Fruit fly (Drosophila melanogaster) whole organism, embryonic: ENCODE measurements around the gene cue.
A peak's percentile ranks its signal among the peaks of the same experiment; 100 is the strongest.

Experiments used
- Asciz ChIP-seq: fragments of 200-800 bp; sonication (Bioruptor generic); optimal IDR thresholded peaks from 2 replicates; lab custom pipeline; 2017; ENCODE audit warnings: missing biosample characterization, mild to moderate bottlenecking, missing genetic modification characterization, missing genetic modification reagents
- Awh ChIP-seq: fragments of 200-800 bp; sonication (Bioruptor generic); IDR thresholded peaks from 2 replicates; pipeline ENCODE4, ENCODE4 v1.3.6; 2022; ENCODE audit warnings: missing biosample characterization, missing genetic modification characterization
- Bteb2 ChIP-seq: fragments of 200-800 bp; sonication (Bioruptor generic); optimal IDR thresholded peaks from 2 replicates; lab custom pipeline; 2016; ENCODE audit warnings: missing biosample characterization, missing genetic modification characterization
- CG1024 ChIP-seq: fragments of 200-800 bp; sonication (Bioruptor generic); IDR thresholded peaks from 2 replicates; pipeline ENCODE4 v1.3.6; 2022; ENCODE audit warnings: missing biosample characterization, missing genetic modification characterization
- CG10979 ChIP-seq: fragments of 200-800 bp; sonication (Bioruptor generic); optimal IDR thresholded peaks from 2 replicates; lab custom pipeline; 2018; ENCODE audit warnings: missing biosample characterization, mild to moderate bottlenecking, missing genetic modification characterization, moderate library complexity
- CG11696 ChIP-seq: fragments of 200-800 bp; sonication (Bioruptor generic); IDR thresholded peaks from 2 replicates; pipeline ENCODE4 v1.3.6; 2022; ENCODE audit warnings: missing biosample characterization, missing genetic modification characterization
- CG12104 ChIP-seq: fragments of 200-800 bp; sonication (Bioruptor generic); optimal IDR thresholded peaks from 3 replicates; lab custom pipeline; 2016; ENCODE audit warnings: missing biosample characterization, missing genetic modification characterization
- CG12299 ChIP-seq: fragments of 200-800 bp; sonication (Bioruptor generic); optimal IDR thresholded peaks from 2 replicates; lab custom pipeline; 2018; ENCODE audit warnings: missing biosample characterization, mild to moderate bottlenecking, missing genetic modification characterization
- CG13775 ChIP-seq: fragments of 200-800 bp; sonication (Bioruptor generic); optimal IDR thresholded peaks from 3 replicates; lab custom pipeline; 2017; ENCODE audit warnings: missing biosample characterization, mild to moderate bottlenecking, missing genetic modification characterization
- CG14014 ChIP-seq: fragments of 200-800 bp; sonication (Bioruptor generic); IDR thresholded peaks from 2 replicates; pipeline ENCODE4 v1.3.6; 2022; ENCODE audit warnings: missing biosample characterization, missing genetic modification characterization
- CG15269 ChIP-seq: fragments of 200-800 bp; sonication (Bioruptor generic); optimal IDR thresholded peaks from 2 replicates; lab custom pipeline; 2018; ENCODE audit warnings: missing biosample characterization, mild to moderate bottlenecking, missing genetic modification characterization, moderate library complexity
- CG15514 ChIP-seq: fragments of 200-800 bp; sonication (Bioruptor generic); optimal IDR thresholded peaks from 3 replicates; lab custom pipeline; 2017; ENCODE audit warnings: missing biosample characterization, missing genetic modification characterization, mild to moderate bottlenecking, moderate library complexity, missing genetic modification reagents
- CG30403 ChIP-seq: fragments of 200-800 bp; sonication (Bioruptor generic); optimal IDR thresholded peaks from 3 replicates; lab custom pipeline; 2016; ENCODE audit warnings: missing biosample characterization, missing genetic modification characterization
- CG30431 ChIP-seq: fragments of 200-800 bp; sonication (Bioruptor generic); optimal IDR thresholded peaks from 2 replicates; lab custom pipeline; 2017; ENCODE audit warnings: missing biosample characterization, missing genetic modification characterization
- CG3281 ChIP-seq: fragments of 200-800 bp; sonication (Bioruptor generic); optimal IDR thresholded peaks from 3 replicates; lab custom pipeline; 2017; ENCODE audit warnings: missing biosample characterization, mild to moderate bottlenecking, missing genetic modification characterization
- CG33557 ChIP-seq: fragments of 200-800 bp; sonication (Bioruptor generic); optimal IDR thresholded peaks from 2 replicates; lab custom pipeline; 2019; ENCODE audit warnings: missing biosample characterization, mild to moderate bottlenecking, missing genetic modification characterization, moderate library complexity
- CG3995 ChIP-seq: fragments of 200-800 bp; sonication (Bioruptor generic); optimal IDR thresholded peaks from 3 replicates; lab custom pipeline; 2016; ENCODE audit warnings: missing biosample characterization, missing genetic modification characterization
- CG6654 ChIP-seq: fragments of 200-800 bp; sonication (Bioruptor generic); optimal IDR thresholded peaks from 2 replicates; lab custom pipeline; 2017; ENCODE audit warnings: missing biosample characterization, mild to moderate bottlenecking, missing genetic modification characterization
- CG6813 ChIP-seq: fragments of 200-800 bp; sonication (Bioruptor generic); optimal IDR thresholded peaks from 2 replicates; lab custom pipeline; 2017; ENCODE audit warnings: missing biosample characterization, missing genetic modification characterization, mild to moderate bottlenecking, moderate library complexity, missing genetic modification reagents
- CG9797 ChIP-seq: fragments of 200-800 bp; sonication (Bioruptor generic); optimal IDR thresholded peaks from 3 replicates; lab custom pipeline; 2018; ENCODE audit warnings: missing biosample characterization, mild to moderate bottlenecking, missing genetic modification characterization
- CG9932 ChIP-seq: fragments of 200-800 bp; sonication (Bioruptor generic); IDR thresholded peaks from 2 replicates; pipeline ENCODE4 v1.3.6; 2022; ENCODE audit warnings: missing biosample characterization, missing genetic modification characterization
- Dad ChIP-seq: fragments of 200-800 bp; sonication (Bioruptor generic); optimal IDR thresholded peaks from 3 replicates; lab custom pipeline; 2016; ENCODE audit warnings: missing biosample characterization, missing genetic modification characterization
- Doc2 ChIP-seq: fragments of 200-800 bp; sonication (Bioruptor generic); IDR thresholded peaks from 2 replicates; pipeline ENCODE4 v1.3.6; 2022; ENCODE audit warnings: missing biosample characterization, missing genetic modification characterization
- Dp ChIP-seq: fragments of 200-800 bp; sonication (Bioruptor generic); optimal IDR thresholded peaks from 2 replicates; lab custom pipeline; 2018; ENCODE audit warnings: missing biosample characterization, mild to moderate bottlenecking, missing genetic modification characterization, moderate library complexity
- E2f2 ChIP-seq: fragments of 200-800 bp; sonication (Bioruptor generic); IDR thresholded peaks from 2 replicates; pipeline ENCODE4 v1.3.6; 2022; ENCODE audit warnings: missing biosample characterization, missing genetic modification characterization
- Ets97D ChIP-seq: fragments of 200-800 bp; sonication (Bioruptor generic); optimal IDR thresholded peaks from 3 replicates; lab custom pipeline; 2016; ENCODE audit warnings: missing biosample characterization, missing genetic modification characterization
- GATAe ChIP-seq: fragments of 200-800 bp; sonication (Bioruptor generic); conservative IDR thresholded peaks from 2 replicates; pipeline ENCODE4 v1.3.6; 2022; ENCODE audit warnings: missing biosample characterization, missing genetic modification characterization
- HLH4C ChIP-seq: fragments of 200-800 bp; sonication (Bioruptor generic); IDR thresholded peaks from 3 replicates; pipeline ENCODE4 v1.3.6; 2022; ENCODE audit warnings: missing biosample characterization, missing genetic modification characterization; ENCODE audit not compliant: partially characterized antibody
- Mad ChIP-seq: fragments of 200-800 bp; sonication (Bioruptor generic); optimal IDR thresholded peaks from 2 replicates; lab custom pipeline; 2016; ENCODE audit warnings: missing biosample characterization, missing genetic modification characterization
- Med ChIP-seq: fragments of 200-800 bp; sonication (Bioruptor generic); peaks from one replicate; lab custom pipeline; 2016; ENCODE audit warnings: missing biosample characterization, missing genetic modification characterization, mild to moderate bottlenecking, inconsistent platforms, moderate library complexity
- Myb ChIP-seq: fragments of 200-800 bp; sonication (Bioruptor generic); optimal IDR thresholded peaks from 2 replicates; lab custom pipeline; 2016; ENCODE audit warnings: missing biosample characterization, missing genetic modification characterization
- NC2β ChIP-seq: fragments of 200-800 bp; sonication (Bioruptor generic); optimal IDR thresholded peaks from 2 replicates; lab custom pipeline; 2016; ENCODE audit warnings: missing biosample characterization, missing genetic modification characterization
- al ChIP-seq: fragments of 200-800 bp; sonication (Bioruptor generic); IDR thresholded peaks from 2 replicates; pipeline ENCODE4 v1.3.6; 2022; ENCODE audit warnings: missing biosample characterization, missing genetic modification characterization
- amos ChIP-seq: fragments of 200-800 bp; sonication (Bioruptor generic); IDR thresholded peaks from 2 replicates; pipeline ENCODE4 v1.3.6; 2022; ENCODE audit warnings: missing biosample characterization, missing genetic modification characterization; ENCODE audit not compliant: partially characterized antibody
- ap ChIP-seq: fragments of 200-800 bp; sonication (Bioruptor generic); IDR thresholded peaks from 2 replicates; pipeline ENCODE4 v1.3.6; 2022; ENCODE audit warnings: missing biosample characterization, missing genetic modification characterization
- ara ChIP-seq: fragments of 200-800 bp; sonication (Bioruptor generic); IDR thresholded peaks from 2 replicates; pipeline ENCODE4 v1.3.6; 2022; ENCODE audit warnings: missing biosample characterization, missing genetic modification characterization
- ato ChIP-seq: fragments of 200-800 bp; sonication (Bioruptor generic); IDR thresholded peaks from 2 replicates; pipeline ENCODE4 v1.3.6; 2022; ENCODE audit warnings: missing biosample characterization, missing genetic modification characterization; ENCODE audit not compliant: partially characterized antibody
- bcd ChIP-seq: fragments of 200-800 bp; sonication (Bioruptor generic); optimal IDR thresholded peaks from 2 replicates; lab custom pipeline; 2017; ENCODE audit warnings: missing biosample characterization, mild to moderate bottlenecking, missing genetic modification characterization
- chm ChIP-seq: fragments of 200-800 bp; sonication (Bioruptor generic); IDR thresholded peaks from 2 replicates; pipeline ENCODE4 v1.3.6; 2022; ENCODE audit warnings: missing biosample characterization, missing genetic modification characterization
- croc ChIP-seq: fragments of 200-800 bp; sonication (Bioruptor generic); conservative IDR thresholded peaks from 3 replicates; pipeline ENCODE4 v1.3.6; 2022; ENCODE audit warnings: missing biosample characterization, missing genetic modification characterization
- dan ChIP-seq: fragments of 200-800 bp; sonication (Bioruptor generic); IDR thresholded peaks from 2 replicates; pipeline ENCODE4 v1.3.6; 2022; ENCODE audit warnings: missing biosample characterization, missing genetic modification characterization
- fd96Cb ChIP-seq: fragments of 200-800 bp; sonication (Bioruptor generic); optimal IDR thresholded peaks from 2 replicates; lab custom pipeline; 2018; ENCODE audit warnings: missing biosample characterization, mild to moderate bottlenecking, missing genetic modification characterization, moderate library complexity
- gcm2 ChIP-seq: fragments of 200-800 bp; sonication (Bioruptor generic); optimal IDR thresholded peaks from 2 replicates; lab custom pipeline; 2016; ENCODE audit warnings: missing biosample characterization, missing genetic modification characterization
- ham ChIP-seq: fragments of 200-800 bp; sonication (Bioruptor generic); IDR thresholded peaks from 2 replicates; pipeline ENCODE4 v1.3.6; 2022; ENCODE audit warnings: missing biosample characterization, missing genetic modification characterization
- hbn ChIP-seq: fragments of 200-800 bp; sonication (Bioruptor generic); IDR thresholded peaks from 2 replicates; pipeline ENCODE4 v1.3.6; 2022; ENCODE audit warnings: missing biosample characterization, missing genetic modification characterization; ENCODE audit not compliant: partially characterized antibody
- lab ChIP-seq: fragments of 200-800 bp; sonication (Bioruptor generic); optimal IDR thresholded peaks from 3 replicates; lab custom pipeline; 2017; ENCODE audit warnings: missing biosample characterization, missing genetic modification characterization, mild to moderate bottlenecking, moderate library complexity, missing genetic modification reagents
- mam ChIP-seq: fragments of 200-800 bp; sonication (Bioruptor generic); optimal IDR thresholded peaks from 3 replicates; lab custom pipeline; 2016; ENCODE audit warnings: missing biosample characterization, missing genetic modification characterization
- mirr ChIP-seq: fragments of 200-800 bp; sonication (Bioruptor generic); optimal IDR thresholded peaks from 3 replicates; lab custom pipeline; 2018; ENCODE audit warnings: missing biosample characterization, mild to moderate bottlenecking, missing genetic modification characterization
- org-1 ChIP-seq: fragments of 200-800 bp; sonication (Bioruptor generic); optimal IDR thresholded peaks from 2 replicates; lab custom pipeline; 2017; ENCODE audit warnings: missing biosample characterization, missing genetic modification characterization
- prd ChIP-seq, 3 experiments: fragments of >200 bp in 2 of 3; fragments of 200-800 bp in 1 of 3; sonication (Bioruptor generic) in 1 of 3; optimal IDR thresholded peaks in 2 of 3; IDR thresholded peaks in 1 of 3; 2 replicates in 2 of 3; 3 replicates in 1 of 3; pipeline versions ENCODE4 v1.3.6 to Lab custom; 2017 to 2022; ENCODE audit warnings: missing biosample characterization in 1 of 3, missing genetic modification characterization in 1 of 3
- sqz ChIP-seq: fragments of 200-800 bp; sonication (Bioruptor generic); optimal IDR thresholded peaks from 3 replicates; lab custom pipeline; 2018; ENCODE audit warnings: missing biosample characterization, mild to moderate bottlenecking, missing genetic modification characterization
- usp ChIP-seq: fragments of >200 bp; optimal IDR thresholded peaks from 2 replicates; lab custom pipeline; 2017; ENCODE audit warnings: missing biosample characterization, missing genetic modification characterization

cue gene

DNA sequence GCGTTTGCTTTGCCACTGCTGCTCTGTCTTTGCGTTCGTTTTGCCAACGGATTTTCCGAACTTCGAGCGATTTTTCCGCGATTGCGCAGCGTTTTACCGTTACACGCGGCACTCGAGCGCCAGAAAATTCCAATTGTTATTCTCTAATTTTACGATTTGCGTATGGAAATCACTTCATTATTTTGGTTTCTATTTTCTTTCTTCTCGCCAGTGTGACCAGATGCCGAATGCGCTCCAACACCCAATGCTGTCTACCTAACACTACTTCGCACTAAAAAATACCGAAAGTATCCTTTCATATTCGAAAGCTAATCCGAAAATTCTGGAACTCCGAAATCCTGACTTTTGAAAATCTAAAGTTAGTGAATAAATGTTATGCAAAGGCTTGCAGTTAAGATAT lies 20.7 kb downstream of the cue start, which contains the start of gene CG12084 (continued):
- TF ChIP-seq CG9932 (GFP tag; lab: Robert Waterston, UW) (no peak), Awh (GFP tag; lab: Robert Waterston, UW) (no peak), Myb (no peak), ham (GFP tag; lab: Robert Waterston, UW) (no peak), gcm2 (no peak), prd (optimal IDR thresholded peaks at IDR 0.05; lab: Kevin White, UChicago) (no peak), prd (GFP tag; IDR thresholded peaks at IDR 0.05; lab: Robert Waterston, UW) (no peak), HLH4C (GFP tag; lab: Robert Waterston, UW) (no peak), CG11696 (GFP tag; lab: Robert Waterston, UW) (no peak), chm (GFP tag; lab: Robert Waterston, UW) (no peak), amos (GFP tag; lab: Robert Waterston, UW) (0 out of 2 replicates have a peak, but pooled peaks have one; percentile 19), ato (GFP tag; lab: Robert Waterston, UW) (no peak), dan (no peak), Asciz (GFP tag; lab: Kevin White, UChicago) (no peak), CG9797 (GFP tag; lab: Kevin White, UChicago) (peak; percentile 87), fd96Cb (no peak), CG6813 (GFP tag; lab: Kevin White, UChicago) (no peak), CG13775 (GFP tag; lab: Kevin White, UChicago) (no peak), CG15269 (no peak), CG30403 (GFP tag; lab: Kevin White, UChicago) (no peak), croc (no peak), ap (GFP tag; lab: Robert Waterston, UW) (no peak), hbn (no peak), mirr (GFP tag; lab: Kevin White, UChicago) (no peak), CG6654 (GFP tag; lab: Kevin White, UChicago) (no peak), Bteb2 (GFP tag; lab: Kevin White, UChicago) (no peak), CG12104 (GFP tag; lab: Kevin White, UChicago) (no peak), Ets97D (GFP tag; lab: Kevin White, UChicago) (peak; percentile 27), lab (no peak), Med (GFP tag; lab: Kevin White, UChicago) (peak; percentile 21), org-1 (GFP tag; lab: Kevin White, UChicago) (no peak), CG33557 (GFP tag; lab: Kevin White, UChicago) (no peak), Dad (GFP tag; lab: Kevin White, UChicago) (no peak), usp (GFP tag; lab: Kevin White, UChicago) (no peak), bcd (GFP tag; lab: Kevin White, UChicago) (no peak), CG3995 (GFP tag; lab: Kevin White, UChicago) (no peak), sqz (GFP tag; lab: Kevin White, UChicago) (no peak), CG10979 (tag; lab: Kevin White, UChicago) (no peak), E2f2 (GFP tag; lab: Robert Waterston, UW) (peak; percentile 36), mam (GFP tag; lab: Kevin White, UChicago) (no peak), CG15514 (peak; percentile 72), al (no peak), GATAe (no peak), Dp (GFP tag; lab: Kevin White, UChicago) (peak; percentile 26), NC2β (GFP tag; lab: Kevin White, UChicago) (no peak), CG1024 (no peak), ara (GFP tag; lab: Robert Waterston, UW) (no peak), CG12299 (tag; lab: Kevin White, UChicago) (no peak), Mad (GFP tag; lab: Kevin White, UChicago) (no peak), CG30431 (no peak), Doc2 (GFP tag; lab: Robert Waterston, UW) (no peak), CG14014 (GFP tag; lab: Robert Waterston, UW) (no peak), CG3281 (GFP tag; lab: Kevin White, UChicago) (no peak)
